Worm (Caenorhabditis elegans): ENCODE results near the gene T21B6.3.

ce11 chrX:10919613-10920012, 29.1 kb downstream of the T21B6.3 start, which contains the start of gene nstp-9:
- no peak for TF ChIP-seq F13C5.2 (tag; optimal IDR thresholded peaks at IDR 0.05)
- no peak for TF ChIP-seq tbx-11 (GFP tag; IDR thresholded peaks at IDR 0.05)
- no peak for TF ChIP-seq ama-1 (optimal IDR thresholded peaks at IDR 0.05)
- TF ChIP-seq aly-1 (tag; optimal IDR thresholded peaks at IDR 0.05), result no peak
- no peak for TF ChIP-seq flt-1 (GFP tag; IDR thresholded peaks at IDR 0.05)
- TF ChIP-seq B0310.2 (tag; optimal IDR thresholded peaks at IDR 0.05), result no peak
- TF ChIP-seq hnd-1 (tag; optimal IDR thresholded peaks at IDR 0.05), result no peak
- TF ChIP-seq tra-4 (tag; optimal IDR thresholded peaks at IDR 0.05), result no peak
- no peak for TF ChIP-seq ceh-36 (tag; optimal IDR thresholded peaks at IDR 0.05)
- no peak for TF ChIP-seq tbx-37 (GFP tag; conservative IDR thresholded peaks at IDR 0.05)
- no peak for TF ChIP-seq pes-1 (GFP tag; IDR thresholded peaks at IDR 0.05)

Measured in whole organism, early embryonic.